Worm (Caenorhabditis elegans) whole organism, L3 larva: ENCODE data around the gene srbc-9.
"Not testable (repeated sequence)": the region's sequence is repeated elsewhere in the genome, so short reads cannot be mapped to it uniquely, and the experiment has no call there.

Experiments used
- ZK546.5 ChIP-seq: sonication (generic microtip); optimal IDR thresholded peaks from 2 replicates; lab custom pipeline; 2017; ENCODE audit warnings: missing biosample characterization, missing genetic modification characterization
- aly-2 ChIP-seq: fragments of 150-350 bp; optimal IDR thresholded peaks from 2 replicates; lab custom pipeline; 2014; ENCODE audit warnings: missing biosample characterization, missing genetic modification characterization
- ceh-16 ChIP-seq: sonication (generic microtip); optimal IDR thresholded peaks from 2 replicates; lab custom pipeline; 2017; ENCODE audit warnings: missing biosample characterization, missing genetic modification characterization
- ceh-28 ChIP-seq: fragments of 150-350 bp; optimal IDR thresholded peaks from 2 replicates; lab custom pipeline; 2014; ENCODE audit warnings: missing biosample characterization, missing genetic modification reagents, missing genetic modification characterization
- ceh-82 ChIP-seq: fragments of 150-350 bp; optimal IDR thresholded peaks from 2 replicates; lab custom pipeline; 2014; ENCODE audit warnings: missing biosample characterization, missing genetic modification characterization
- ceh-9 ChIP-seq: sonication (generic microtip); optimal IDR thresholded peaks from 2 replicates; lab custom pipeline; 2018; ENCODE audit warnings: missing biosample characterization, missing genetic modification characterization
- daf-12 ChIP-seq: fragments of 150-350 bp; optimal IDR thresholded peaks from 2 replicates; lab custom pipeline; 2014; ENCODE audit warnings: missing biosample characterization, missing genetic modification reagents, missing genetic modification characterization
- egl-5 ChIP-seq: fragments of 150-350 bp; optimal IDR thresholded peaks from 2 replicates; lab custom pipeline; 2017; ENCODE audit warnings: missing biosample characterization, missing genetic modification reagents, missing genetic modification characterization, inconsistent platforms
- elt-1 ChIP-seq: fragments of 150-350 bp; optimal IDR thresholded peaks from 2 replicates; lab custom pipeline; 2014; ENCODE audit warnings: missing biosample characterization, missing genetic modification characterization
- elt-2 ChIP-seq: sonication (generic microtip); optimal IDR thresholded peaks from 2 replicates; lab custom pipeline; 2016; ENCODE audit warnings: missing genetic modification reagents, mild to moderate bottlenecking, missing genetic modification characterization, missing compliant biosample characterization
- eor-1 ChIP-seq, 2 experiments: fragments of 150-350 bp; optimal IDR thresholded peaks; 2 replicates each; lab custom pipeline; 2014 to 2018; ENCODE audit warnings: missing biosample characterization in 2 of 2, missing genetic modification characterization in 2 of 2
- fkh-2 ChIP-seq: fragments of 150-350 bp; optimal IDR thresholded peaks from 2 replicates; lab custom pipeline; 2014; ENCODE audit warnings: missing biosample characterization, missing genetic modification reagents, missing genetic modification characterization
- hmg-11 ChIP-seq: sonication (generic microtip); optimal IDR thresholded peaks from 2 replicates; lab custom pipeline; 2016; ENCODE audit warnings: missing genetic modification characterization, missing compliant biosample characterization
- lin-15B ChIP-seq: fragments of 150-350 bp; optimal IDR thresholded peaks from 2 replicates; lab custom pipeline; 2014; ENCODE audit warnings: missing biosample characterization, missing genetic modification characterization
- lin-39 ChIP-seq: fragments of 150-350 bp; optimal IDR thresholded peaks from 2 replicates; lab custom pipeline; 2018; ENCODE audit warnings: missing biosample characterization, missing genetic modification reagents, missing genetic modification characterization
- lsy-12 ChIP-seq: sonication (generic microtip); optimal IDR thresholded peaks from 2 replicates; lab custom pipeline; 2016; ENCODE audit warnings: mild to moderate bottlenecking, missing genetic modification characterization, missing compliant biosample characterization
- mdl-1 ChIP-seq: fragments of 150-350 bp; optimal IDR thresholded peaks from 2 replicates; lab custom pipeline; 2014; ENCODE audit warnings: missing biosample characterization, missing genetic modification characterization
- mml-1 ChIP-seq: fragments of 150-350 bp; sonication (generic microtip); optimal IDR thresholded peaks from 3 replicates; lab custom pipeline; 2014; ENCODE audit warnings: missing biosample characterization, missing genetic modification characterization
- nfya-1 ChIP-seq: sonication (generic microtip); optimal IDR thresholded peaks from 2 replicates; lab custom pipeline; 2017; ENCODE audit warnings: missing genetic modification characterization, mild to moderate bottlenecking, missing compliant biosample characterization, antibody characterized with exemption, moderate library complexity; ENCODE audit not compliant: insufficient read depth
- nhr-12 ChIP-seq: fragments of 150-350 bp; optimal IDR thresholded peaks from 2 replicates; lab custom pipeline; 2014; ENCODE audit warnings: missing biosample characterization, missing genetic modification characterization
- nhr-23 ChIP-seq: fragments of 150-350 bp; optimal IDR thresholded peaks from 2 replicates; lab custom pipeline; 2014; ENCODE audit warnings: missing biosample characterization, missing genetic modification reagents, missing genetic modification characterization
- nhr-237 ChIP-seq: fragments of 150-350 bp; optimal IDR thresholded peaks from 2 replicates; lab custom pipeline; 2014; ENCODE audit warnings: missing biosample characterization, missing genetic modification characterization
- nhr-28 ChIP-seq: fragments of 150-350 bp; optimal IDR thresholded peaks from 2 replicates; lab custom pipeline; 2014; ENCODE audit warnings: missing biosample characterization, missing genetic modification characterization
- nhr-43 ChIP-seq: sonication (generic microtip); optimal IDR thresholded peaks from 2 replicates; lab custom pipeline; 2016; ENCODE audit warnings: mild to moderate bottlenecking, missing genetic modification characterization, missing compliant biosample characterization; ENCODE audit not compliant: poor library complexity, severe bottlenecking
- nhr-67 ChIP-seq: fragments of 150-350 bp; optimal IDR thresholded peaks from 2 replicates; lab custom pipeline; 2014; ENCODE audit warnings: missing biosample characterization, missing genetic modification characterization
- nhr-76 ChIP-seq: fragments of 150-350 bp; sonication (generic microtip); optimal IDR thresholded peaks from 5 replicates; lab custom pipeline; 2014; ENCODE audit warnings: missing biosample characterization, missing genetic modification characterization
- nhr-77 ChIP-seq: fragments of 150-350 bp; optimal IDR thresholded peaks from 2 replicates; lab custom pipeline; 2014; ENCODE audit warnings: missing biosample characterization, missing genetic modification characterization
- pha-4 ChIP-seq: fragments of 150-350 bp; optimal IDR thresholded peaks from 2 replicates; lab custom pipeline; 2014; ENCODE audit warnings: missing biosample characterization, missing genetic modification reagents, missing genetic modification characterization
- pqm-1 ChIP-seq: fragments of 150-350 bp; optimal IDR thresholded peaks from 2 replicates; lab custom pipeline; 2017; ENCODE audit warnings: missing biosample characterization, missing genetic modification characterization, inconsistent platforms
- unc-39 ChIP-seq: sonication (generic microtip); optimal IDR thresholded peaks from 4 replicates; lab custom pipeline; 2017; ENCODE audit warnings: missing biosample characterization, missing genetic modification characterization
- zag-1 ChIP-seq: fragments of 150-350 bp; optimal IDR thresholded peaks from 2 replicates; lab custom pipeline; 2014; ENCODE audit warnings: missing biosample characterization, missing genetic modification characterization
- ztf-11 ChIP-seq: fragments of 150-350 bp; optimal IDR thresholded peaks from 2 replicates; lab custom pipeline; 2014; ENCODE audit warnings: missing biosample characterization, missing genetic modification characterization

Gene srbc-9

ce11 chrV:7521304-7521703, 31.1 kb upstream of the srbc-9 start:
- TF ChIP-seq lsy-12 (no peak), nfya-1 (tag; lab: Kevin White, UChicago) (no peak), aly-2 (tag; lab: Kevin White, UChicago) (no peak), elt-2 (tag; lab: Kevin White, UChicago) (peak; percentile 75), ceh-16 (tag; lab: Kevin White, UChicago) (no peak), unc-39 (tag; lab: Kevin White, UChicago) (no peak), mdl-1 (tag; lab: Kevin White, UChicago) (no peak), pqm-1 (peak; percentile 89), egl-5 (tag; lab: Kevin White, UChicago) (no peak), nhr-76 (tag; lab: Kevin White, UChicago) (no peak), lin-39 (tag; lab: Kevin White, UChicago) (no peak), hmg-11 (tag; lab: Kevin White, UChicago) (no peak), lin-15B (tag; lab: Kevin White, UChicago) (no peak), zag-1 (tag; lab: Kevin White, UChicago) (no peak), ceh-9 (tag; lab: Kevin White, UChicago) (no peak), eor-1 (tag; optimal IDR thresholded peaks at IDR 0.05; lab: Kevin White, UChicago) (no peak)

- no peak for TF ChIP-seq nhr-237 (tag; lab: Kevin White, UChicago)
- TF ChIP-seq ceh-28 (tag; lab: Kevin White, UChicago), result no peak
- no peak for TF ChIP-seq nhr-77
- TF ChIP-seq ceh-82 (tag; lab: Kevin White, UChicago), result no peak
- no peak for TF ChIP-seq ZK546.5 (tag; lab: Kevin White, UChicago)
- TF ChIP-seq zag-1 (tag; lab: Kevin White, UChicago), result no peak
- no peak for TF ChIP-seq elt-1 (tag; lab: Kevin White, UChicago)
These were observed 29.8 kb upstream of the srbc-9 start, which contains the start of gene srb-19 for ce11 chrV:7520077-7520476. Gene srb-19, minus strand, starts transcription at chrV:7520177.

ce11 chrV:7514939-7515338, 24.7 kb upstream of the srbc-9 start, which contains the start of gene srb-18:
Gene srb-18, plus strand, starts transcription at chrV:7515239.
- TF ChIP-seq pha-4 (tag; lab: Kevin White, UChicago), result no peak
- TF ChIP-seq daf-12 (tag; lab: Kevin White, UChicago), result no peak
- no peak for TF ChIP-seq nhr-12 (tag; lab: Kevin White, UChicago)
- TF ChIP-seq nhr-23, result no peak
- TF ChIP-seq ceh-9 (tag; lab: Kevin White, UChicago), result no peak
- TF ChIP-seq ceh-82 (tag; lab: Kevin White, UChicago), result no peak
- no peak for TF ChIP-seq nhr-77
- no peak for TF ChIP-seq lin-15B (tag; lab: Kevin White, UChicago)
- TF ChIP-seq nhr-67 (tag; lab: Kevin White, UChicago), result no peak
- no peak for TF ChIP-seq ztf-11 (tag; lab: Kevin White, UChicago)
- TF ChIP-seq mdl-1 (tag; lab: Kevin White, UChicago), result no peak
- no peak for TF ChIP-seq lsy-12

ce11 chrV:7511465-7511864, 21.2 kb upstream of the srbc-9 start, which contains the start of gene nhr-171:
Gene nhr-171, plus strand, starts transcription at chrV:7511765.
- not testable (repeated sequence) for TF ChIP-seq fkh-2; nhr-28 (tag; lab: Kevin White, UChicago); nfya-1 (tag; lab: Kevin White, UChicago)
- TF ChIP-seq, all 47 proteins: peak for 0; not testable (repeated sequence) for 47

- TF ChIP-seq ztf-11 (tag; lab: Kevin White, UChicago) (no peak), nhr-23 (peak; percentile 56)
These were observed 18.4 kb upstream of the srbc-9 start, which contains the start of the genes str-31 and nhr-172 for ce11 chrV:7508566-7509044. Gene str-31, minus strand, starts transcription at chrV:7508666. Gene nhr-172, plus strand, starts transcription at chrV:7508994.

- TF ChIP-seq mml-1 (tag; lab: Kevin White, UChicago) (no peak), daf-12 (tag; lab: Kevin White, UChicago) (no peak), nhr-43 (tag; lab: Kevin White, UChicago) (peak; percentile 25), elt-2 (tag; lab: Kevin White, UChicago) (peak; percentile 23)
These were observed 16.0 kb upstream of the srbc-9 start for ce11 chrV:7506207-7506606.
